Fruit fly (Drosophila melanogaster): ENCODE data around the gene CG14543.
A peak's percentile ranks its signal among the peaks of the same experiment; 100 is the strongest.

CG14543 gene

dm6 chr3R:26098502-26099210 lies 42.2 kb downstream of the CG14543 start, which contains the start of gene dysf:
TSS of gene dysf (minus strand) at chr3R:26098711.
- TF ChIP-seq salm (tag; optimal IDR thresholded peaks at IDR 0.05): no peak
- TF ChIP-seq CG2889 (GFP tag; IDR thresholded peaks at IDR 0.05): no peak
- TF ChIP-seq Nf-YB (GFP tag; optimal IDR thresholded peaks at IDR 0.05): no peak
- peak; percentile 84 for TF ChIP-seq CG7839 (tag; optimal IDR thresholded peaks at IDR 0.05)
- no peak for TF ChIP-seq CG2120 (GFP tag; optimal IDR thresholded peaks at IDR 0.05)
- peak; percentile 68; the same call in 1 of the 2 replicates for TF ChIP-seq CG6689 (GFP tag; IDR thresholded peaks at IDR 0.05)
- peak; percentile 74 for TF ChIP-seq gsb-n (tag; optimal IDR thresholded peaks at IDR 0.05)
- TF ChIP-seq repo (GFP tag; optimal IDR thresholded peaks at IDR 0.05): no peak
- TF ChIP-seq nau (GFP tag; optimal IDR thresholded peaks at IDR 0.05): no peak
- peak; percentile 23; the same call in 1 of the 2 replicates for TF ChIP-seq ro (GFP tag; IDR thresholded peaks at IDR 0.05)
- TF ChIP-seq chif (GFP tag; optimal IDR thresholded peaks at IDR 0.05): no peak
- TF ChIP-seq Lhr (GFP tag; optimal IDR thresholded peaks at IDR 0.05): no peak
- no peak for TF ChIP-seq CG11560 (tag; IDR thresholded peaks at IDR 0.05)
- peak; percentile 11; the same call in 1 of the 2 replicates for TF ChIP-seq CG32772 (GFP tag; IDR thresholded peaks at IDR 0.05)
- no peak for TF ChIP-seq otp (GFP tag; IDR thresholded peaks at IDR 0.05)
- no peak for TF ChIP-seq CG7928 (GFP tag; optimal IDR thresholded peaks at IDR 0.05)
- peak; percentile 9 for TF ChIP-seq Sry-β (GFP tag; optimal IDR thresholded peaks at IDR 0.05)
- TF ChIP-seq CG9797 (GFP tag; optimal IDR thresholded peaks at IDR 0.05): no peak
- peak; percentile 76 for TF ChIP-seq Ssrp (tag; optimal IDR thresholded peaks at IDR 0.05)
- TF ChIP-seq Bdp1 (GFP tag; optimal IDR thresholded peaks at IDR 0.05): no peak
- no peak for TF ChIP-seq zfh1 (GFP tag; IDR thresholded peaks at IDR 0.05)
- TF ChIP-seq CG12219 (GFP tag; optimal IDR thresholded peaks at IDR 0.05): no peak
- TF ChIP-seq schlank (tag; optimal IDR thresholded peaks at IDR 0.05): no peak
- no peak for TF ChIP-seq HLH54F (GFP tag; optimal IDR thresholded peaks at IDR 0.05)
- TF ChIP-seq Ada2b (GFP tag; IDR thresholded peaks at IDR 0.05): no peak
- peak; percentile 10 for TF ChIP-seq cwo (GFP tag; optimal IDR thresholded peaks at IDR 0.05)
- TF ChIP-seq pum (GFP tag; optimal IDR thresholded peaks at IDR 0.05): no peak
- peak; percentile 28 for TF ChIP-seq CG5245 (GFP tag; optimal IDR thresholded peaks at IDR 0.05)
- TF ChIP-seq CG6854 (GFP tag; optimal IDR thresholded peaks at IDR 0.05): peak; percentile 22
- no peak for TF ChIP-seq sr (GFP tag; IDR thresholded peaks at IDR 0.05)
- TF ChIP-seq CkIIα-i1 (GFP tag; IDR thresholded peaks at IDR 0.05): no peak
- no peak for TF ChIP-seq chn (GFP tag; optimal IDR thresholded peaks at IDR 0.05)
- TF ChIP-seq CG43689 (GFP tag; IDR thresholded peaks at IDR 0.05): no peak; the same call in 1 of the 2 replicates
- TF ChIP-seq CG13624 (GFP tag; optimal IDR thresholded peaks at IDR 0.05): no peak
- TF ChIP-seq jumu (GFP tag; optimal IDR thresholded peaks at IDR 0.05): no peak
- no peak for TF ChIP-seq CG17612 (GFP tag; IDR thresholded peaks at IDR 0.05)
- TF ChIP-seq Dfd (GFP tag; optimal IDR thresholded peaks at IDR 0.05): no peak
- no peak for TF ChIP-seq Fer1 (GFP tag; optimal IDR thresholded peaks at IDR 0.05)
- no peak for TF ChIP-seq CG14860 (GFP tag; IDR thresholded peaks at IDR 0.05; ENCODE audit: partially characterized antibody)
- no peak for TF ChIP-seq CG6272 (GFP tag; IDR thresholded peaks at IDR 0.05)
- TF ChIP-seq Elba2 (GFP tag; optimal IDR thresholded peaks at IDR 0.05): no peak
- no peak for TF ChIP-seq eve (GFP tag; optimal IDR thresholded peaks at IDR 0.05)
- peak; percentile 70 for TF ChIP-seq CG15269 (tag; optimal IDR thresholded peaks at IDR 0.05)
- no peak for TF ChIP-seq CG11247 (GFP tag; IDR thresholded peaks at IDR 0.05)
- peak; percentile 59 for TF ChIP-seq Deaf1 (tag; optimal IDR thresholded peaks at IDR 0.05)
- TF ChIP-seq tap (tag; optimal IDR thresholded peaks at IDR 0.05): peak; percentile 35
- no peak for TF ChIP-seq Side (GFP tag; optimal IDR thresholded peaks at IDR 0.05)
- TF ChIP-seq CG2202 (tag; optimal IDR thresholded peaks at IDR 0.05): no peak
- TF ChIP-seq CG4328 (GFP tag; optimal IDR thresholded peaks at IDR 0.05): peak; percentile 52
- TF ChIP-seq Nf-YA (GFP tag; IDR thresholded peaks at IDR 0.05): no peak
- no peak for TF ChIP-seq fu2 (GFP tag; optimal IDR thresholded peaks at IDR 0.05)
